Worm (Caenorhabditis elegans) whole organism, early embryonic: ENCODE results near the gene nop-1.

ENCODE experiments used
- ama-1 ChIP-seq: fragments of 150-350 bp; optimal IDR thresholded peaks from 2 replicates; lab custom pipeline; 2014
- tra-4 ChIP-seq: sonication (generic microtip); optimal IDR thresholded peaks from 2 replicates; lab custom pipeline; 2017; ENCODE audit warnings: missing genetic modification characterization, missing compliant biosample characterization

- TF ChIP-seq ama-1 (lab: Kevin White, UChicago) (no peak), tra-4 (tag; lab: Kevin White, UChicago) (no peak)
These were observed 20.5 kb upstream of the nop-1 start for ce11 chrIII:5938013-5938412.
